Worm (Caenorhabditis elegans): ENCODE data around the gene ugt-10.

- no peak for TF ChIP-seq nfya-1 (tag; optimal IDR thresholded peaks at IDR 0.05; ENCODE audit: borderline replicate concordance, insufficient read depth)
- TF ChIP-seq efl-1 (GFP tag; optimal IDR thresholded peaks at IDR 0.05): peak; percentile 99
- no peak for TF ChIP-seq lin-40 (tag; optimal IDR thresholded peaks at IDR 0.05)
These were observed 9.9 kb downstream of the ugt-10 start, which contains the start of gene T19H12.2 for ce11 chrV:4889976-4890479.

Data from whole organism, young adult.